Worm (Caenorhabditis elegans) whole organism, young adult: ENCODE results near the gene F40G9.7.

Experiments used
- Y67H2A.10 ChIP-seq: fragments of 200-800 bp; sonication (Bioruptor generic); conservative IDR thresholded peaks from 2 replicates; pipeline ENCODE4 v1.3.6; 2022; ENCODE audit warnings: missing genetic modification reagents, missing genetic modification characterization, missing compliant biosample characterization
- ceh-58 ChIP-seq: fragments of 200-800 bp; sonication (Bioruptor generic); IDR thresholded peaks from 2 replicates; pipeline ENCODE4 v1.3.6; 2022; ENCODE audit warnings: missing genetic modification characterization, missing compliant biosample characterization
- ekl-4 ChIP-seq: fragments of 200-800 bp; sonication (Bioruptor generic); IDR thresholded peaks from 2 replicates; pipeline ENCODE4 v1.3.6; 2022; ENCODE audit warnings: missing genetic modification reagents, missing genetic modification characterization, missing compliant biosample characterization
- mxl-1 ChIP-seq: sonication (generic microtip); optimal IDR thresholded peaks from 2 replicates; lab custom pipeline; 2016; ENCODE audit warnings: missing genetic modification characterization, missing compliant biosample characterization
- repo-1 ChIP-seq: sonication (generic microtip); optimal IDR thresholded peaks from 2 replicates; lab custom pipeline; 2017; ENCODE audit warnings: mild to moderate bottlenecking, missing genetic modification characterization, missing compliant biosample characterization
- tbp1 ChIP-seq: fragments of 200-800 bp; sonication (Bioruptor generic); optimal IDR thresholded peaks from 2 replicates; lab custom pipeline; 2018; ENCODE audit warnings: mild to moderate bottlenecking, missing genetic modification characterization, missing compliant biosample characterization

- TF ChIP-seq ceh-58 (GFP tag; lab: Robert Waterston, UW) (no peak), repo-1 (no peak), Y67H2A.10 (GFP tag; lab: Robert Waterston, UW) (no peak), ekl-4 (GFP tag; lab: Robert Waterston, UW) (no peak), mxl-1 (tag; lab: Kevin White, UChicago) (no peak), tbp1 (no peak)
These were observed 20.4 kb upstream of the F40G9.7 start, which contains the start of the genes T17A3.12 and fbxb-83 for ce11 chrIII:145078-145477.
